Worm (Caenorhabditis elegans): ENCODE results near the gene T25D10.1.

Gene T25D10.1

ce11 chrII:6436845-6437244, 33.6 kb downstream of the T25D10.1 start:
- TF ChIP-seq snpc-4 (GFP tag; optimal IDR thresholded peaks at IDR 0.05) (no peak), snpc-4 (tag; optimal IDR thresholded peaks at IDR 0.05) (no peak), attf-6 (GFP tag; IDR thresholded peaks at IDR 0.05) (no peak), mes-4 (tag; optimal IDR thresholded peaks at IDR 0.05) (no peak), nhr-90 (tag; optimal IDR thresholded peaks at IDR 0.05) (no peak), let-607 (tag; optimal IDR thresholded peaks at IDR 0.05) (no peak), bed-2 (GFP tag; IDR thresholded peaks at IDR 0.05) (no peak), ekl-4 (GFP tag; IDR thresholded peaks at IDR 0.05) (no peak), tlf-1 (GFP tag; optimal IDR thresholded peaks at IDR 0.05) (no peak), B0035.1 (tag; optimal IDR thresholded peaks at IDR 0.05) (no peak), egl-44 (GFP tag; IDR thresholded peaks at IDR 0.05) (no peak), ztf-3 (GFP tag; optimal IDR thresholded peaks at IDR 0.05) (no peak), zfh-2 (GFP tag; conservative IDR thresholded peaks at IDR 0.05) (no peak), Y53G8AR.9 (GFP tag; conservative IDR thresholded peaks at IDR 0.05) (no peak), Y67H2A.10 (GFP tag; conservative IDR thresholded peaks at IDR 0.05) (no peak), lin-54 (GFP tag; optimal IDR thresholded peaks at IDR 0.05) (no peak), B0336.3 (GFP tag; IDR thresholded peaks at IDR 0.05) (no peak), Y95B8A.8 (GFP tag; IDR thresholded peaks at IDR 0.05) (no peak)

- TF ChIP-seq sea-2 (GFP tag; IDR thresholded peaks at IDR 0.05) (no peak), nhr-27 (tag; optimal IDR thresholded peaks at IDR 0.05) (no peak), chd-7 (tag; optimal IDR thresholded peaks at IDR 0.05) (no peak), snpc-4 (GFP tag; optimal IDR thresholded peaks at IDR 0.05) (no peak), snpc-4 (tag; optimal IDR thresholded peaks at IDR 0.05) (no peak), somi-1 (GFP tag; optimal IDR thresholded peaks at IDR 0.05) (no peak), F52B5.7 (tag; optimal IDR thresholded peaks at IDR 0.05) (no peak), F39B2.1 (GFP tag; IDR thresholded peaks at IDR 0.05) (no peak), nfyb-1 (GFP tag; IDR thresholded peaks at IDR 0.05) (no peak), ceh-27 (GFP tag; optimal IDR thresholded peaks at IDR 0.05) (no peak)
Measured at ce11 chrII:6441128-6441527, 37.9 kb downstream of the T25D10.1 start, which contains the start of gene cutl-16. Gene cutl-16, plus strand, starts transcription at chrII:6441428.

- TF ChIP-seq ama-1 (optimal IDR thresholded peaks at IDR 0.05), result no peak
- no peak for TF ChIP-seq ama-1 (GFP tag; optimal IDR thresholded peaks at IDR 0.05)
- no peak for TF ChIP-seq K12H6.12 (tag; optimal IDR thresholded peaks at IDR 0.05)
- no peak for TF ChIP-seq madf-10 (tag; optimal IDR thresholded peaks at IDR 0.05)
- TF ChIP-seq tbx-9 (tag; optimal IDR thresholded peaks at IDR 0.05; ENCODE audit: borderline replicate concordance), result no peak
- TF ChIP-seq ztf-22 (GFP tag; optimal IDR thresholded peaks at IDR 0.05), result no peak
- TF ChIP-seq aptf-2 (GFP tag; conservative IDR thresholded peaks at IDR 0.05), result no peak
- no peak for TF ChIP-seq egl-44 (GFP tag; IDR thresholded peaks at IDR 0.05)
- no peak for TF ChIP-seq ceh-40 (GFP tag; IDR thresholded peaks at IDR 0.05)
Measured at ce11 chrII:6443710-6444109, 40.5 kb downstream of the T25D10.1 start, which contains the start of gene K06A1.2. Gene K06A1.2, plus strand, starts transcription at chrII:6444010.

- TF ChIP-seq F55B11.4 (tag; optimal IDR thresholded peaks at IDR 0.05; ENCODE audit: borderline replicate concordance, insufficient read depth), result no peak
- no peak for TF ChIP-seq ztf-3 (GFP tag; optimal IDR thresholded peaks at IDR 0.05)
- TF ChIP-seq nfya-1 (tag; optimal IDR thresholded peaks at IDR 0.05; ENCODE audit: borderline replicate concordance, insufficient read depth), result no peak
- no peak for TF ChIP-seq nhr-90 (tag; optimal IDR thresholded peaks at IDR 0.05)
- TF ChIP-seq snpc-3.4 (tag; optimal IDR thresholded peaks at IDR 0.05), result no peak
- TF ChIP-seq Y56A3A.18 (GFP tag; IDR thresholded peaks at IDR 0.05), result no peak
- TF ChIP-seq K11D2.4 (GFP tag; IDR thresholded peaks at IDR 0.05), result no peak
- TF ChIP-seq ztf-28 (GFP tag; IDR thresholded peaks at IDR 0.05), result no peak
- no peak for TF ChIP-seq repo-1 (tag; optimal IDR thresholded peaks at IDR 0.05)
Measured at ce11 chrII:6448189-6448588, 45.0 kb downstream of the T25D10.1 start.
